Worm (Caenorhabditis elegans): Measurements from ENCODE around the gene srh-185.

DNA sequence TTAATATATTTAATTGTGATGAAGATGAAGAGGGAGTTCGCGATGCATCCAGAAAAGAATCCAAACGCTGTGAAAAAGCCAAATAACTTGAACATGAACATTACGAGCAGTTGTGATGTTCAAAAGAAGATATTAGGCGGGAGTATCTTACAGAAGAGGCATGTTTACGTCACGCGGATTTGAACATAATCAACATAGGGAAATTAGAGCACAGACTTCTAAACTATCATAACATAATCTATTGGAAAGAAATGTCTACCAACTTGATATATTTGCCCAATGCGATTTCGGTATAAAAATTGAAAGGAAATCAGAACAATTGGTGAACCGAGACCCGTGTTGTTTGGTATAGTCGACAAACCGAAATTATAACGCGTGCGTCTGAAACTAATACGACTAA, 38.1 kb downstream of the srh-185 start, which contains the start of gene str-66:
- no peak for TF ChIP-seq ama-1 (optimal IDR thresholded peaks at IDR 0.05)
- no peak for TF ChIP-seq pag-3 (tag; optimal IDR thresholded peaks at IDR 0.05; ENCODE audit: borderline replicate concordance, insufficient read depth)
- TF ChIP-seq snpc-4 (tag; optimal IDR thresholded peaks at IDR 0.05): no peak
- TF ChIP-seq ces-1 (GFP tag; optimal IDR thresholded peaks at IDR 0.05): no peak
- TF ChIP-seq fkh-4 (tag; optimal IDR thresholded peaks at IDR 0.05; ENCODE audit: borderline replicate concordance): no peak
- no peak for TF ChIP-seq ceh-82 (tag; optimal IDR thresholded peaks at IDR 0.05)
- no peak for TF ChIP-seq unc-62 (GFP tag; optimal IDR thresholded peaks at IDR 0.05)
- TF ChIP-seq nhr-12 (tag; optimal IDR thresholded peaks at IDR 0.05): no peak
- no peak for TF ChIP-seq lin-15B (tag; optimal IDR thresholded peaks at IDR 0.05)
- no peak for TF ChIP-seq mdl-1 (tag; optimal IDR thresholded peaks at IDR 0.05)
- no peak for TF ChIP-seq lin-39 (tag; optimal IDR thresholded peaks at IDR 0.05)
- TF ChIP-seq pqm-1 (tag; optimal IDR thresholded peaks at IDR 0.05): no peak
- TF ChIP-seq mep-1 (tag; optimal IDR thresholded peaks at IDR 0.05): no peak
- TF ChIP-seq pax-3 (tag; optimal IDR thresholded peaks at IDR 0.05): no peak
